Worm (Caenorhabditis elegans) whole organism, midembryonic: Measurements from ENCODE around the gene str-200.

Source experiments
- cog-1 ChIP-seq: sonication (generic microtip); optimal IDR thresholded peaks from 2 replicates; lab custom pipeline; 2016; ENCODE audit warnings: missing genetic modification characterization, missing compliant biosample characterization
- flt-1 ChIP-seq: fragments of 200-800 bp; sonication (Bioruptor generic); IDR thresholded peaks from 2 replicates; pipeline ENCODE4 v1.3.6; 2022; ENCODE audit warnings: missing genetic modification characterization, missing compliant biosample characterization
- ztf-23 ChIP-seq: fragments of 200-800 bp; sonication (Bioruptor generic); IDR thresholded peaks from 2 replicates; pipeline ENCODE4 v1.3.6; 2022; ENCODE audit warnings: missing genetic modification reagents, missing genetic modification characterization, missing compliant biosample characterization
- ztf-29 ChIP-seq: fragments of 200-800 bp; sonication (Bioruptor generic); IDR thresholded peaks from 2 replicates; pipeline ENCODE4 v1.3.6; 2022; ENCODE audit warnings: missing genetic modification reagents, missing genetic modification characterization, missing compliant biosample characterization

DNA sequence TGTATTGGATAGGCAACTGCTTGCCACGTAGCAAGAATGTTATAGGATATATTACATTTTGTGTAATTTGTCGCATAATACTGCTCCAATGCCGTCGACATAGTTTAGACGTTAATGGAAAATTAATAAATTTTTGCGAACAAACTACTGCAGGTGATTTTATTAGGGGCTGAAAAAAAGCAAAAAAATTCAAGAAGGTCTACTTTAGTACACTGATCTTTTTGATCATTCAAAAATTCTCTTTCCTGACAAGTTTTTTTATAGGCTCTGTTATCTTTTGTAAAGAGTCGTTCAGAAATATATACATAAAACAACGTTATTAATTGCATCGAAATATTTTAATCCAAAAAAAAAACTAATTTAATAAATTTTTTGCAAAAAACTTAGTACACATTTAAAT is 27.1 kb upstream of the str-200 start, which contains the start of gene srh-111:
- TF ChIP-seq ztf-29 (GFP tag; lab: Robert Waterston, UW) (no peak), cog-1 (tag; lab: Kevin White, UChicago) (no peak), ztf-23 (GFP tag; lab: Robert Waterston, UW) (no peak), flt-1 (GFP tag; lab: Robert Waterston, UW) (no peak)
